Worm (Caenorhabditis elegans) whole organism, L1 larva: ENCODE measurements around the gene C49C8.2.

Source experiments
- C34B4.2 ChIP-seq: sonication (generic microtip); optimal IDR thresholded peaks from 2 replicates; lab custom pipeline; 2017; ENCODE audit warnings: mild to moderate bottlenecking, missing genetic modification characterization, missing compliant biosample characterization
- dpl-1 ChIP-seq, 3 experiments: fragments of 150-350 bp in 2 of 3; sonication (generic microtip) in 1 of 3; optimal IDR thresholded peaks; 2 replicates each; lab custom pipeline; 2014 to 2017; ENCODE audit warnings: missing biosample characterization in 3 of 3, missing genetic modification characterization in 3 of 3, missing genetic modification reagents in 3 of 3
- fkh-4 ChIP-seq: sonication (generic microtip); optimal IDR thresholded peaks from 2 replicates; lab custom pipeline; 2016; ENCODE audit warnings: missing compliant biosample characterization, missing genetic modification characterization, borderline replicate concordance
- jun-1 ChIP-seq: fragments of 150-350 bp; optimal IDR thresholded peaks from 2 replicates; lab custom pipeline; 2014; ENCODE audit warnings: missing biosample characterization, missing genetic modification reagents, missing genetic modification characterization
- lir-3 ChIP-seq: sonication (generic microtip); optimal IDR thresholded peaks from 2 replicates; lab custom pipeline; 2016; ENCODE audit warnings: mild to moderate bottlenecking, missing genetic modification characterization, moderate library complexity, missing compliant biosample characterization; ENCODE audit not compliant: poor library complexity
- nhr-237 ChIP-seq: fragments of 150-350 bp; optimal IDR thresholded peaks from 2 replicates; lab custom pipeline; 2014; ENCODE audit warnings: missing biosample characterization, missing genetic modification characterization
- skn-1 ChIP-seq: fragments of 150-350 bp; optimal IDR thresholded peaks from 2 replicates; lab custom pipeline; 2014; ENCODE audit warnings: missing biosample characterization, missing genetic modification characterization
- swsn-7 ChIP-seq: sonication (generic microtip); optimal IDR thresholded peaks from 2 replicates; lab custom pipeline; 2016; ENCODE audit warnings: missing genetic modification characterization, missing compliant biosample characterization
- xbp-1 ChIP-seq: sonication (generic microtip); optimal IDR thresholded peaks from 2 replicates; lab custom pipeline; 2016; ENCODE audit warnings: missing genetic modification characterization, missing compliant biosample characterization

ce11 chrIV:8617047-8617446 lies 33.8 kb upstream of the C49C8.2 start, which contains the start of the genes F42A9.7 and F42A9.3:
- TF ChIP-seq dpl-1 (GFP tag; optimal IDR thresholded peaks at IDR 0.05; lab: Kevin White, UChicago) (no peak), skn-1 (tag; lab: Kevin White, UChicago) (no peak), fkh-4 (tag; lab: Kevin White, UChicago) (no peak), nhr-237 (no peak), jun-1 (no peak), C34B4.2 (no peak), lir-3 (tag; lab: Kevin White, UChicago) (no peak), swsn-7 (tag; lab: Kevin White, UChicago) (no peak), xbp-1 (tag; lab: Kevin White, UChicago) (no peak)
